Fruit fly (Drosophila melanogaster): Measurements from ENCODE around the gene CarT.

Gene CarT

dm6 chr2L:20682136-20682733, 47.8 kb downstream of the CarT start, which contains the start of gene CG2617 (continued):
- TF ChIP-seq bbx (GFP tag; IDR thresholded peaks at IDR 0.05; ENCODE audit: partially characterized antibody) = peak; percentile 21; the same call in 1 of the 2 replicates
- TF ChIP-seq CG7963 (GFP tag; IDR thresholded peaks at IDR 0.05; ENCODE audit: partially characterized antibody) = 0 out of 3 replicates have a peak, but pooled peaks have one; percentile 20
- no peak for TF ChIP-seq gem (tag; optimal IDR thresholded peaks at IDR 0.05)
- peak; percentile 1 for TF ChIP-seq CG12104 (GFP tag; optimal IDR thresholded peaks at IDR 0.05)
- TF ChIP-seq CG33557 (GFP tag; optimal IDR thresholded peaks at IDR 0.05) = no peak
- no peak for TF ChIP-seq CG12391 (tag; optimal IDR thresholded peaks at IDR 0.05)
- no peak for TF ChIP-seq Doc2 (GFP tag; IDR thresholded peaks at IDR 0.05)
- TF ChIP-seq psq (GFP tag; optimal IDR thresholded peaks at IDR 0.05) = no peak
- no peak for TF ChIP-seq CG7556 (GFP tag; optimal IDR thresholded peaks at IDR 0.05)
- no peak for TF ChIP-seq Ets65A (GFP tag)
- no peak for TF ChIP-seq pita (GFP tag; optimal IDR thresholded peaks at IDR 0.05)
- TF ChIP-seq CG30020 (tag; optimal IDR thresholded peaks at IDR 0.05) = peak; percentile 66
- TF ChIP-seq Scr (GFP tag; IDR thresholded peaks at IDR 0.05; ENCODE audit: partially characterized antibody) = peak; percentile 60
- TF ChIP-seq CG10462 (GFP tag; optimal IDR thresholded peaks at IDR 0.05) = no peak
- no peak for TF ChIP-seq Nf-YA (GFP tag; IDR thresholded peaks at IDR 0.05)
- peak; percentile 13; the same call in 1 of the 3 replicates for TF ChIP-seq CG6791 (GFP tag; IDR thresholded peaks at IDR 0.05; ENCODE audit: partially characterized antibody)
- peak; percentile 52 for TF ChIP-seq MBD-R2 (GFP tag; IDR thresholded peaks at IDR 0.05)
- TF ChIP-seq CG18262 (tag; optimal IDR thresholded peaks at IDR 0.05) = no peak
- TF ChIP-seq run (tag; optimal IDR thresholded peaks at IDR 0.05) = no peak
- no peak for TF ChIP-seq Lpt (GFP tag; optimal IDR thresholded peaks at IDR 0.05)
- TF ChIP-seq CoRest (tag; optimal IDR thresholded peaks at IDR 0.05) = peak; percentile 33
- no peak for TF ChIP-seq lmd (GFP tag; IDR thresholded peaks at IDR 0.05)
- TF ChIP-seq Blimp-1 (GFP tag; optimal IDR thresholded peaks at IDR 0.05) = no peak
- peak; percentile 54 for TF ChIP-seq BEAF-32 (GFP tag; optimal IDR thresholded peaks at IDR 0.05)
- TF ChIP-seq sima (GFP tag; optimal IDR thresholded peaks at IDR 0.05) = no peak
- TF ChIP-seq CG11696 (GFP tag; IDR thresholded peaks at IDR 0.05) = no peak
- 0 out of 2 replicates have a peak, but pooled peaks have one; percentile 2 for TF ChIP-seq esg (GFP tag; conservative IDR thresholded peaks at IDR 0.05)
- TF ChIP-seq onecut (GFP tag; IDR thresholded peaks at IDR 0.05) = no peak
- no peak for TF ChIP-seq CG17568 (GFP tag; optimal IDR thresholded peaks at IDR 0.05)
- TF ChIP-seq Ptx1 (GFP tag; IDR thresholded peaks at IDR 0.05) = 0 out of 2 replicates have a peak, but pooled peaks have one; percentile 2
- no peak for TF ChIP-seq chm (GFP tag; IDR thresholded peaks at IDR 0.05)
- TF ChIP-seq CG1603 (tag; optimal IDR thresholded peaks at IDR 0.05) = peak; percentile 65
- no peak for TF ChIP-seq CG2116 (GFP tag; optimal IDR thresholded peaks at IDR 0.05)
- no peak for TF ChIP-seq stc (GFP tag; IDR thresholded peaks at IDR 0.05)
- TF ChIP-seq mirr (GFP tag; optimal IDR thresholded peaks at IDR 0.05) = no peak
- no peak for TF ChIP-seq HmgZ (tag; optimal IDR thresholded peaks at IDR 0.05)
- TF ChIP-seq tap (tag; optimal IDR thresholded peaks at IDR 0.05) = no peak
- no peak for TF ChIP-seq tin (GFP tag; optimal IDR thresholded peaks at IDR 0.05)
- TF ChIP-seq CG12744 (GFP tag; optimal IDR thresholded peaks at IDR 0.05) = no peak
- no peak for TF ChIP-seq CG3163 (GFP tag; optimal IDR thresholded peaks at IDR 0.05)
- TF ChIP-seq gsb-n (tag; optimal IDR thresholded peaks at IDR 0.05) = no peak
- TF ChIP-seq hkb (optimal IDR thresholded peaks at IDR 0.05) = no peak
- no peak for TF ChIP-seq hkb (GFP tag; IDR thresholded peaks at IDR 0.05)
- no peak for TF ChIP-seq ATbp (GFP tag; optimal IDR thresholded peaks at IDR 0.05)
- TF ChIP-seq unc-4 (GFP tag; IDR thresholded peaks at IDR 0.05; ENCODE audit: partially characterized antibody) = peak; percentile 44
- TF ChIP-seq fru (optimal IDR thresholded peaks at IDR 0.05) = no peak
- TF ChIP-seq caup (GFP tag; optimal IDR thresholded peaks at IDR 0.05; ENCODE audit: severe bottlenecking) = no peak
- TF ChIP-seq CG4404 (GFP tag; IDR thresholded peaks at IDR 0.05) = no peak
- TF ChIP-seq YL-1 (GFP tag; optimal IDR thresholded peaks at IDR 0.05) = no peak
- no peak for TF ChIP-seq trh (GFP tag; optimal IDR thresholded peaks at IDR 0.05)
- TF ChIP-seq slp2 (GFP tag; optimal IDR thresholded peaks at IDR 0.05) = no peak
